Fruit fly (Drosophila melanogaster): ENCODE results near the gene OdsH.

The OdsH gene

dm6 chrX:17799070-17799802 is 8.4 kb downstream of the OdsH start (continued):
- peak; percentile 11 for TF ChIP-seq Meics (GFP tag; optimal IDR thresholded peaks at IDR 0.05)
- peak; percentile 31; the same call in 1 of the 2 replicates for TF ChIP-seq H2.0 (GFP tag; IDR thresholded peaks at IDR 0.05)
- peak; percentile 56 for TF ChIP-seq CG2678 (tag; optimal IDR thresholded peaks at IDR 0.05)
- TF ChIP-seq h (optimal IDR thresholded peaks at IDR 0.05): no peak
- peak; percentile 26 for TF ChIP-seq CG15696 (tag; optimal IDR thresholded peaks at IDR 0.05)
- TF ChIP-seq CG13624 (GFP tag; optimal IDR thresholded peaks at IDR 0.05): no peak
- no peak for TF ChIP-seq D (optimal IDR thresholded peaks at IDR 0.05)
- TF ChIP-seq D (GFP tag; optimal IDR thresholded peaks at IDR 0.05): peak; percentile 55
- TF ChIP-seq B-H1 (GFP tag; IDR thresholded peaks at IDR 0.05): no peak
- TF ChIP-seq CG18599 (GFP tag; optimal IDR thresholded peaks at IDR 0.05): peak; percentile 32
- peak; percentile 15 for TF ChIP-seq tap (tag; optimal IDR thresholded peaks at IDR 0.05)
- peak; percentile 42 for TF ChIP-seq PHDP (tag; optimal IDR thresholded peaks at IDR 0.05)
- no peak for TF ChIP-seq luna (GFP tag; optimal IDR thresholded peaks at IDR 0.05)
- TF ChIP-seq Six4 (GFP tag; optimal IDR thresholded peaks at IDR 0.05): peak; percentile 21
- TF ChIP-seq Xrp1 (GFP tag; IDR thresholded peaks at IDR 0.05): peak; percentile 47; the same call in 1 of the 2 replicates
- peak; percentile 47 for TF ChIP-seq CG12391 (tag; optimal IDR thresholded peaks at IDR 0.05)
- TF ChIP-seq CG16863 (GFP tag; optimal IDR thresholded peaks at IDR 0.05): no peak
- TF ChIP-seq CG33213 (GFP tag; optimal IDR thresholded peaks at IDR 0.05): no peak
- peak; percentile 4 for TF ChIP-seq Spps (tag; optimal IDR thresholded peaks at IDR 0.05)
- TF ChIP-seq MBD-R2 (GFP tag; IDR thresholded peaks at IDR 0.05): no peak
- peak in 1 of 2 experiments; percentile 67 for TF ChIP-seq bsh (GFP tag; optimal IDR thresholded peaks at IDR 0.05)
- no peak for TF ChIP-seq Nf-YB (GFP tag; optimal IDR thresholded peaks at IDR 0.05)
- peak; percentile 46 for TF ChIP-seq nerfin-1 (tag; optimal IDR thresholded peaks at IDR 0.05)
- peak; percentile 91 for TF ChIP-seq pfk (GFP tag; optimal IDR thresholded peaks at IDR 0.05)
- TF ChIP-seq Hmr (GFP tag; optimal IDR thresholded peaks at IDR 0.05): no peak
- TF ChIP-seq tgo (GFP tag; IDR thresholded peaks at IDR 0.05): peak; percentile 22; the same call in 1 of the 3 replicates
- TF ChIP-seq CG15269 (tag; optimal IDR thresholded peaks at IDR 0.05): peak; percentile 20
- TF ChIP-seq CoRest (tag; optimal IDR thresholded peaks at IDR 0.05): peak; percentile 49
- TF ChIP-seq row (GFP tag; IDR thresholded peaks at IDR 0.05): peak; percentile 71
- peak; percentile 35; the same call in 1 of the 2 replicates for TF ChIP-seq CG6689 (GFP tag; IDR thresholded peaks at IDR 0.05)
- TF ChIP-seq Chrac-16 (GFP tag; optimal IDR thresholded peaks at IDR 0.05): peak; percentile 8
- TF ChIP-seq lab (GFP tag; optimal IDR thresholded peaks at IDR 0.05): peak; percentile 41
- TF ChIP-seq CG11456 (GFP tag; IDR thresholded peaks at IDR 0.05): no peak
- no peak for TF ChIP-seq mam (GFP tag; optimal IDR thresholded peaks at IDR 0.05)
- TF ChIP-seq CG32767 (GFP tag; IDR thresholded peaks at IDR 0.05): 0 out of 2 replicates have a peak, but pooled peaks have one; percentile 16
- peak; percentile 43 for TF ChIP-seq CG8388 (GFP tag; optimal IDR thresholded peaks at IDR 0.05)
- peak; percentile 47 for TF ChIP-seq CG9727 (GFP tag; optimal IDR thresholded peaks at IDR 0.05)
- TF ChIP-seq Ptx1 (GFP tag; IDR thresholded peaks at IDR 0.05): peak; percentile 30; the same call in 1 of the 2 replicates
- no peak for TF ChIP-seq caup (GFP tag; optimal IDR thresholded peaks at IDR 0.05; ENCODE audit: severe bottlenecking)
- peak; percentile 67 for TF ChIP-seq CG10979 (tag; optimal IDR thresholded peaks at IDR 0.05)
- TF ChIP-seq CG18262 (tag; optimal IDR thresholded peaks at IDR 0.05): peak; percentile 66
- TF ChIP-seq CG12236 (GFP tag; optimal IDR thresholded peaks at IDR 0.05): no peak
- TF ChIP-seq CG30403 (GFP tag; optimal IDR thresholded peaks at IDR 0.05): peak; percentile 16
- TF ChIP-seq en (GFP tag; optimal IDR thresholded peaks at IDR 0.05): no peak
- no peak for TF ChIP-seq prd (optimal IDR thresholded peaks at IDR 0.05)
- TF ChIP-seq prd (GFP tag; IDR thresholded peaks at IDR 0.05): peak; percentile 41; the same call in 1 of the 3 replicates
- no peak for TF ChIP-seq CG12744 (GFP tag; optimal IDR thresholded peaks at IDR 0.05)
- TF ChIP-seq toy (GFP tag; IDR thresholded peaks at IDR 0.05): no peak
- peak in 1 of 3 experiments; percentile 64 for TF ChIP-seq lola (GFP tag; optimal IDR thresholded peaks at IDR 0.05)
